Worm (Caenorhabditis elegans): Measurements from ENCODE around the gene exc-15.

exc-15 gene

DNA sequence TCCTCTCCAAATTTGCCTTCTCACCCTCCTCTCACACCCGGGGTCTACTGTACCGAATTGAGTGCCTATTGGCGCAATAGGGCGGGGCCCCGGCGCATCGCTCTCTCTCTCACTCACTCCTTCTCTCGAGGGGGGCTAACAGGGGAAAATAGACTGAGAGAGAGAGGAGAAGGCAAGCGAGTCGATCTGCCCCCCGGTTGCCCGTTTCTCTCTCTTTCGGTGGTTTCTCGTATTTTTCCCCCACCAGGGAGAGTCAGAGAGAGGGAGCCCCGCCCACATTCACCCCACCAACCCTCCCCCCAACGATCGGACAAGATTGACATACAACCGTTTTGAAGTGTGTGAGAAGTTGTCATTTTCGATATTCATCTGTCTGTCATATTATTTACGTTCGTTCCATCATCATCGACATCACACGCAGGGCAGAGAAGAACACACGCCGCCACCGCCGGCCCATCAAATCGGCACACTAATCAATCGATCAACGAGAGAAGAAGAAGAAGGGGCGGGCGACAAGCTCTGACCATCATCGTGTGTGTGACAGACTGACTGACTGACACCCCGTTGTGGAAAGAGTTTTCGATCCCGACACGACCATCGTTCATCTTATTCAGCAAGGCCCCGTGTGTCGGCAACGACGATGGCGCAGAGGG, 16.0 kb downstream of the exc-15 start:
- peak; percentile 27 for TF ChIP-seq ztf-23 (GFP tag; IDR thresholded peaks at IDR 0.05)
- TF ChIP-seq T22C8.4 (GFP tag; IDR thresholded peaks at IDR 0.05), result 0 out of 2 replicates have a peak, but pooled peaks have one; percentile 28
- TF ChIP-seq ztf-29 (GFP tag; IDR thresholded peaks at IDR 0.05), result no peak

DNA sequence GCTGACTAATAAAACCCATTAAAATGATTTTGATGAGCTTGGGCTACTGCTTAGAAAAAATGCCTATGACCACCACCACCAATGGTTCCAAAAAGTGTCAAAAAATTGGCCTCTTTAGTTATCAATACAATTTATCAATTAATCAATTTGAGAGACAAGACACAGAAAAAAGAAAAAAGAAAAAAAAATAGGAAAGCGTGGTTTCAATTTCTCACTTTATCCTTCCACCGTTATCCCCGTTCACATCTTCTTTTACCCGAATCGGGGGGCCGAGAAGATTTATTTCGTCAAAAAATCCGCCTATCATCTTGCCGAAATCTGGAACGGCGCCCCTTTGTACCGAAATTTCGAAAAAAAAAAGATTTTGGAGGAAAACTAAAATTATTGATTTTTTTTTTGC, 17.4 kb downstream of the exc-15 start:
- TF ChIP-seq cog-1 (tag; optimal IDR thresholded peaks at IDR 0.05) (no peak), T22C8.4 (GFP tag; IDR thresholded peaks at IDR 0.05) (0 out of 2 replicates have a peak, but pooled peaks have one; percentile 31)

DNA sequence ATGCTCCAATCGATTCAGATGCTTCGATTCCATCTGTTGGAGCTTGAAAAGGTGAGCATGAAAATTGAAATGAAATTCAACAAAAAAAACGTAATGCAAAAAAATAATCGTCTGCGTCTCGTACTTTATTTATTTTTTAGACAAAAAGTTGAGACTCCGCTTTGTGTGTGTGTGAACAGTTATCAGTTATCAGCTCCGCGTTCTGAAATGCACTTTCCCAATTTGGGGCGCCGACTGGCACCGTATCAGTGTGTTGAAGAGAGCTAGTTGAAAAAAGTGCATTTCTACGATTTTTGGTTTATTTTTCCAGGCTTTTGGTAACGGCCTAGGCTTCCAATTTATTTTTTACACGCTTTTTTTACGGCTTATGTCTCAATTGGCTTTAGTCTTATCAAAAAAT, 18.7 kb downstream of the exc-15 start:
- TF ChIP-seq ref-1 (GFP tag; conservative IDR thresholded peaks at IDR 0.05) (no peak), tab-1 (GFP tag; IDR thresholded peaks at IDR 0.05) (no peak), ztf-23 (GFP tag; IDR thresholded peaks at IDR 0.05) (no peak)

DNA sequence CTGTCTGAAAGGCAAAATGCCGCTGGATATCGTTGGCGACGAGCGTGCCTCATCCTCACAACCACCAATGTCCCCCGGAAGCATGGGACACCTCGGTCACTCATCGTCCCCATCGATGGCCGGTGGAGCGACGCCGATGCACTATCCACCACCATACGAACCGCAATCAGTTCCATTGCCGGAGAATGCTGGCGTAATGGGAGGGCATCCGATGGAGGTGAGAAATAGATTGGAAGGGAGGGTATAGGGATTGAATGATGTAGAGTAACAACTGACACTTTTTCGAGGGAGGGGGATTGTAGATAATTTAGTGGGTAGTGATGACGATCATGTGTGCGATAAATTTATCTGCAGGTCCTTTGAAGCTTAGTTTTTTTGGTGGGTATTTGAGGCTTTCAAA, 19.4 kb downstream of the exc-15 start:
- no peak for TF ChIP-seq ztf-29 (GFP tag; IDR thresholded peaks at IDR 0.05)
- TF ChIP-seq tab-1 (GFP tag; IDR thresholded peaks at IDR 0.05), result 0 out of 2 replicates have a peak, but pooled peaks have one; percentile 12

DNA sequence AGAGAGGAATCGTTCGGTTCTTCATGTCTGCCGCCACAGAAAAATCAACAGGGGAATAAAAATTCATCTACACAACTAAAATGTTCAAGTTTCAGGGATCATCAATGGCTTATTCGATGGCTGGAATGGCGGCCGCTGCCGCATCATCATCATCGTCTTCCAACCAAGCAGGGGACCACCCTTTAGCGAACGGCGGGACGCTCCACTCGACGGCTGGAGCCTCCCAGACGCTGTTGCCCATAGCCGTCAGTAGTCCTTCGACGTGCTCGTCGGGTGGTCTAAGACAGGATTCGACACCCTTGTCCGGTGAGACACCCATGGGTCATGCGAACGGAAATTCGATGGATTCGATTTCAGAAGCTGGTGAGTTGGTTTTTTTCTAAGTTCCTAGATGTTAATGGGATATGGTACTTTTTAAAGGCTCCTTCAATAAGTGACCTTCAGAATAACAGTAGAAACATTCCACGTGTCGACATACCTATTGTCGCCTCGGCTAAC, 20.7 kb downstream of the exc-15 start:
- TF ChIP-seq ztf-23 (GFP tag; IDR thresholded peaks at IDR 0.05), result no peak
- TF ChIP-seq flt-1 (GFP tag; IDR thresholded peaks at IDR 0.05), result no peak
- no peak for TF ChIP-seq cog-1 (tag; optimal IDR thresholded peaks at IDR 0.05)
- no peak for TF ChIP-seq klf-2 (GFP tag; conservative IDR thresholded peaks at IDR 0.05)
- no peak for TF ChIP-seq tab-1 (GFP tag; IDR thresholded peaks at IDR 0.05)
- TF ChIP-seq ref-1 (GFP tag; conservative IDR thresholded peaks at IDR 0.05), result no peak
- no peak for TF ChIP-seq med-1 (GFP tag; optimal IDR thresholded peaks at IDR 0.05; ENCODE audit: insufficient read depth)
- TF ChIP-seq ztf-29 (GFP tag; IDR thresholded peaks at IDR 0.05), result no peak
- TF ChIP-seq T22C8.4 (GFP tag; IDR thresholded peaks at IDR 0.05), result no peak

DNA sequence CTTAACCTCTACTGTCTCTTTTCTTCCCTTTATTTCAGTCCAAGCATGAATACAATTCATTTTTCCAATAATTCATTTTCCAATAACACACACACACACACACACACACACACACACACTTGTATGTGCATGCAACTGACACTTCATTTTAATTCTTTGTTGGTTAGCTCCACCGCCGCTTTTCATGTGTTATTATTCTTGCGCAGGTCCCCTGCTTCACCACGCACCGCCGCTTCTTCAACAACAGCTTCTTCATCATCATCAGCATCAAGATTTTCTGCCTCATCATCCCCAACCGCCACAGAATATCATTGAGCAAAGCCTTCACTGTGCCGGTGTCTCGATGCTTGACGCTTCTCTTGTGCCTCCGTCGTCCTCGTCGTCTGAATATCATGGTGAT, 21.2 kb downstream of the exc-15 start:
- no peak for TF ChIP-seq T22C8.4 (GFP tag; IDR thresholded peaks at IDR 0.05)
- no peak for TF ChIP-seq tab-1 (GFP tag; IDR thresholded peaks at IDR 0.05)
- TF ChIP-seq ref-1 (GFP tag; conservative IDR thresholded peaks at IDR 0.05), result no peak
- no peak for TF ChIP-seq flt-1 (GFP tag; IDR thresholded peaks at IDR 0.05)
- no peak for TF ChIP-seq ztf-29 (GFP tag; IDR thresholded peaks at IDR 0.05)
- no peak for TF ChIP-seq ztf-23 (GFP tag; IDR thresholded peaks at IDR 0.05)
- TF ChIP-seq cog-1 (tag; optimal IDR thresholded peaks at IDR 0.05), result no peak
- no peak for TF ChIP-seq klf-2 (GFP tag; conservative IDR thresholded peaks at IDR 0.05)

DNA sequence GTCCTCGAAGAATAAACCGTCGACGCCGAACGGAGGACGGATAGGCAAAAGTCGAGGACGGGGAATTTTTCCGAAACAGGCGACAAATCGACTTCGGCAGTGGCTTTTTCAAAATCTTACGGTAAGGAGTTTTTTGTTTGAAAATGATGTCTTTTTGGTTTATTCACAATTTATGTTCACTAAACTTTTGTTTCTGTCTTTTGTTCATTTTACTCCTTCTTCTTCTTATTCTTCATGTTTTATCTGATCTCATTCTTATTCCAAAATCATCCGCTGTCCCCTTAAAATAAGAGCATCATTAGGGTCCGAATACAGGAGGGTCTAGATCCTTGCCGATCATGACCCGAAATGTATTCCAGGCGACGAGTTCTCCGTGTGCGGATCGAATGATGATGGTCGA, 21.7 kb downstream of the exc-15 start:
- no peak for TF ChIP-seq med-1 (GFP tag; optimal IDR thresholded peaks at IDR 0.05; ENCODE audit: insufficient read depth)

DNA sequence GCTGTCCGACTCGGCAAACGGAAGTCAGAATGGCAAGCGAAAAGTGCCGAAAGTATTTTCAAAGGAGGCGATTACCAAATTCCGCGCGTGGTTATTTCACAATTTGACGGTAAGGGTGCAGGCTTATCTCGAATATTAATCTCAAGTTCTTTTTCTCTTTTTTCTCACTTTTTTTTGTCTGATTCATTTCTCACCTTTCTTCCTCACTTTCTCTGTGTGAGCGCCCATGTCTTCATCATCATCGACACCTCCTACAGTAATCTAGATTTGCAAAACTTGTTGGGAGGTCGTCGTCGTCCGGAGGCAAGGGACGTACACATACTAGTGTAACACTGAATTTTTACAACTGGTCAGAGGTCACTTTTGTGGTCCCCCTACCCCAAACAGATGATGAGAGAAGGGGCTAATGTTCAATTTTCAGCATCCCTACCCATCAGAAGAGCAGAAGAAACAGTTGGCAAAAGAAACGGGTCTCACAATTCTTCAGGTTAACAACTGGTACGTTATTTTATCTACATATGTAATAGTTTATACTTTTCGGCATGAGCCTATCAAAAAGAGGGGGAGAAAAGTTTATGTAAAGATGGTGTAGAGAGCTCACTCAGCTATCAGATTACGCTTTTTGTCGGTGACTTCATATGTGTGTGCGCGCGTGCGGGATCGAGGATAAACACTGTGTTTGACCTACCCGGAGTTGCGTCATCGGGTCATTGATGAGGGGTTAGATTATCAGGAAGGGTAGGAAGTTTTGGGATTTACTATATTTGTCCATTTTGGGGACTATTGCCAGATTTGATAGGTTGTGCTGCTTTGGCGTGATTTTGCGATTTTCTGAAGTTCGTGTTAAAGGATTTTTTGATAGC, 22.4 kb downstream of the exc-15 start:
- TF ChIP-seq klf-2 (GFP tag; conservative IDR thresholded peaks at IDR 0.05), result no peak
- no peak for TF ChIP-seq cog-1 (tag; optimal IDR thresholded peaks at IDR 0.05)
- TF ChIP-seq ztf-29 (GFP tag; IDR thresholded peaks at IDR 0.05), result no peak
- TF ChIP-seq T22C8.4 (GFP tag; IDR thresholded peaks at IDR 0.05), result no peak
- no peak for TF ChIP-seq ztf-23 (GFP tag; IDR thresholded peaks at IDR 0.05)
- no peak for TF ChIP-seq flt-1 (GFP tag; IDR thresholded peaks at IDR 0.05)
- TF ChIP-seq ref-1 (GFP tag; conservative IDR thresholded peaks at IDR 0.05), result no peak
- TF ChIP-seq med-1 (GFP tag; optimal IDR thresholded peaks at IDR 0.05; ENCODE audit: insufficient read depth), result no peak
- TF ChIP-seq tab-1 (GFP tag; IDR thresholded peaks at IDR 0.05), result no peak

DNA sequence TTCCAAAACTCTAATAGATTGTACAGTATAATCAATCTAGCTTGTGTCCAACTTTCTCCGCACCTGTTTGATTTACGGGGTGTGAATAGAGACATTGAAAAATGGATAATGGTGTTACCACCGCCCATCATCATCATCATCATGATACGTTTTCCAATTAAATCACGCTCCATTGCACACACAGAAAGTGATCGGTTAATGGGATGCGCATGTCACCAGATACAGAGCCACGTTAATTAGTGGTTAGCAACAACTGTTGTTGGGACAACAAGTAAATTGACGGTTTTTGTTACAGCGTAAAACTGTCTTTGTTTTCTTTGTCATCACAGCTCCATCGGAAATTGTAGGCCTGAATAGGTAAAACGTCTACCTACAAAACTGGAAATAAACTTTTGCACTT, 23.4 kb downstream of the exc-15 start:
- TF ChIP-seq ref-1 (GFP tag; conservative IDR thresholded peaks at IDR 0.05) (no peak), flt-1 (GFP tag; IDR thresholded peaks at IDR 0.05) (0 out of 2 replicates have a peak, but pooled peaks have one; percentile 7)

DNA sequence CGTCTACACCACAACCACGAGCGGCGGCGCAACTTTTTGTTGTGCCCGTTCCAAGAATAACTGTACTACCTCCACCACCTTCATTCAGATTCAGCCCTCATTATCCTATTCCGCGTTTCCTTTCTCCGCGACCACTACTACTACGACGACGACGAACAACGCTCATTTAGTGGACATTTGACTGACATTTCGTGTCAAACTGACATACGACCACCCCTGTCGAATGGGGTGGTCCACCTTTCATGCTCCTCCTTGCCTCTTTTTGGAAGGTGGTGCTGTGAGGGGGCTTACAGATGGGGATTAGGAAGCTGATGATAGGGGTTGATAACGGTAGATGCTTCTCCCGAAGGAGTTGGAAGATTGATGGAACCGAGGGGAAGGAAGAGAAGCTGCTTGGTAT, 23.9 kb downstream of the exc-15 start:
- no peak for TF ChIP-seq flt-1 (GFP tag; IDR thresholded peaks at IDR 0.05)
- TF ChIP-seq ztf-29 (GFP tag; IDR thresholded peaks at IDR 0.05), result 0 out of 2 replicates have a peak, but pooled peaks have one; percentile 32

DNA sequence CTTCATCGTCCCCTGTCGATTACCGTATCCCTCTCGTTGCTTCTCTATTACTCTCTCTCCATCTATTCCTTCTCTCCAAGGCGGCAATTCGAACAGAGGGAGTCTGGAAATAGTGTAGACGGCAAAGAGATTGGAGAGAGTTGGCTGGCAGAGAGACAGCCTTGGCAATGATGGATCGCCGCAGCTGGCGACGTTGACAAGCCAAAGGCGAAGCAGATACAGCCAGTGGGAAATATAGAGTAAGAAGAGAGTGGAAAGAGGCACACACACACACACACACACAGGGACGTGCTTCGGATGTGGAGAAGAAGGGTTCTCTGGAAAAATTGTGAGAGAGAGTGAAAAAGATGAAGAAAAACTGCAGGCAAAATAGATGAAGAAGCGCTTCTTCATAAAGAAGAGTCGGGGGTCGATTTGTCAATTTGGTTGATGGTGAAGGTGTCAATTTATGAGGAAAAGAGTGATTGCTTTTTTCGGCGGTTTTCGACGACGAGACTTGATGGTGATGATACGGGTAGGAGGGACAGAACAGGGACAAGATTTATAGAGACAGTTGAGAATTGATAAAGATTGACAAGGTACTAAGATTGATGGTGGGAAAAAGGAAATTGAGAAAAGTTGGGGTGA, 24.7 kb downstream of the exc-15 start:
- no peak for TF ChIP-seq klf-2 (GFP tag; conservative IDR thresholded peaks at IDR 0.05)
- peak; percentile 64; the same call in 1 of the 2 replicates for TF ChIP-seq ztf-29 (GFP tag; IDR thresholded peaks at IDR 0.05)
